Fruit fly (Drosophila melanogaster) Kc167 (cell line): ENCODE measurements around the gene rempA.

Experiments
- Myc ChIP-seq: fragments of >200 bp; optimal IDR thresholded peaks from 2 replicates; lab custom pipeline; 2017; ENCODE audit warnings: missing external identifiers
- Sin3A ChIP-seq: fragments of >200 bp; optimal IDR thresholded peaks from 2 replicates; lab custom pipeline; 2018; ENCODE audit warnings: missing external identifiers
- h ChIP-seq: fragments of >200 bp; optimal IDR thresholded peaks from 3 replicates; lab custom pipeline; 2018; ENCODE audit warnings: missing external identifiers
- insv ChIP-seq: fragments of >200 bp; optimal IDR thresholded peaks from 3 replicates; lab custom pipeline; 2018; ENCODE audit warnings: missing external identifiers
- psq ChIP-seq: fragments of >200 bp; optimal IDR thresholded peaks from 2 replicates; lab custom pipeline; 2017; ENCODE audit warnings: missing external identifiers
- ttk ChIP-seq: sonication (Bioruptor generic); optimal IDR thresholded peaks from 2 replicates; lab custom pipeline; 2017; ENCODE audit warnings: missing external identifiers

- TF ChIP-seq Sin3A (lab: Kevin White, UChicago) (no peak), psq (no peak), Myc (no peak), h (lab: Kevin White, UChicago) (no peak), ttk (no peak), insv (lab: Kevin White, UChicago) (no peak)
Observed at dm6 chr2L:563769-564550, 3.9 kb upstream of the rempA start, which contains the start of the genes uncNacbeta and CG2794.
